Fruit fly (Drosophila melanogaster): ENCODE measurements around the gene Eip93F.

Gene Eip93F

dm6 chr3R:22041625-22042282 lies 92.8 kb downstream of the Eip93F start, which contains the start of gene how (continued):
- TF ChIP-seq CrebA (GFP tag; optimal IDR thresholded peaks at IDR 0.05; ENCODE audit: borderline replicate concordance): no peak
- no peak for TF ChIP-seq lola (GFP tag; optimal IDR thresholded peaks at IDR 0.05)
- no peak for TF ChIP-seq dmrt93B (GFP tag; optimal IDR thresholded peaks at IDR 0.05)
- peak; percentile 33 for TF ChIP-seq Dif (GFP tag; optimal IDR thresholded peaks at IDR 0.05; ENCODE audit: partially characterized antibody)
- TF ChIP-seq Mio (GFP tag; optimal IDR thresholded peaks at IDR 0.05): no peak
- no peak for TF ChIP-seq Rel (GFP tag; optimal IDR thresholded peaks at IDR 0.05)
- TF ChIP-seq Rel (tag; optimal IDR thresholded peaks at IDR 0.05): peak; percentile 72
- no peak for TF ChIP-seq sv (GFP tag; optimal IDR thresholded peaks at IDR 0.05)
- TF ChIP-seq fru (GFP tag; optimal IDR thresholded peaks at IDR 0.05): peak; percentile 8
- no peak for TF ChIP-seq OdsH (GFP tag; optimal IDR thresholded peaks at IDR 0.05)
- no peak for TF ChIP-seq CG32264 (GFP tag; optimal IDR thresholded peaks at IDR 0.05)

dm6 chr3R:22042283-22042875 lies 93.5 kb downstream of the Eip93F start:
- TF ChIP-seq Sp1 (GFP tag; optimal IDR thresholded peaks at IDR 0.05) (no peak), dl (GFP tag; optimal IDR thresholded peaks at IDR 0.05; ENCODE audit: insufficient read depth in 1 of 2, partially characterized antibody in 2 of 2) (peak; percentile 75 to 76), psq (GFP tag; optimal IDR thresholded peaks at IDR 0.05) (peak; percentile 82), Dif (GFP tag; optimal IDR thresholded peaks at IDR 0.05; ENCODE audit: partially characterized antibody) (peak; percentile 74), sage (GFP tag; optimal IDR thresholded peaks at IDR 0.05) (peak; percentile 52), tai (GFP tag; optimal IDR thresholded peaks at IDR 0.05) (no peak)

DNA sequence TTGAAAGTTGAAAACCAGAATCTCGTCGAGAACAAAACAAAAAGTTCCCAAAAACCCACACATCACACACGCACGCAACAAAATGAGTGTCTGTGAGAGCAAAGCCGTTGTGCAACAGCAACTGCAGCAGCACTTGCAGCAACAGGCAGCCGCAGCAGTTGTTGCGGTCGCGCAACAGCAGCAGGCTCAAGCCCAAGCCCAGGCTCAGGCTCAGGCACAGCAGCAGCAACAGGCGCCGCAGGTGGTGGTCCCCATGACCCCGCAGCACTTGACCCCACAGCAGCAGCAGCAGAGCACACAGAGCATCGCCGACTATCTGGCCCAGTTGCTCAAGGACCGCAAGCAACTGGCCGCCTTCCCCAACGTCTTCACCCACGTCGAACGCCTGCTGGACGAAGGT lies 94.1 kb downstream of the Eip93F start:
- TF ChIP-seq Dif (GFP tag; optimal IDR thresholded peaks at IDR 0.05; ENCODE audit: partially characterized antibody) (no peak), sage (GFP tag; optimal IDR thresholded peaks at IDR 0.05) (no peak), Sp1 (GFP tag; optimal IDR thresholded peaks at IDR 0.05) (no peak), HLH106 (tag; optimal IDR thresholded peaks at IDR 0.05) (no peak), Hnf4 (GFP tag; optimal IDR thresholded peaks at IDR 0.05) (no peak)

DNA sequence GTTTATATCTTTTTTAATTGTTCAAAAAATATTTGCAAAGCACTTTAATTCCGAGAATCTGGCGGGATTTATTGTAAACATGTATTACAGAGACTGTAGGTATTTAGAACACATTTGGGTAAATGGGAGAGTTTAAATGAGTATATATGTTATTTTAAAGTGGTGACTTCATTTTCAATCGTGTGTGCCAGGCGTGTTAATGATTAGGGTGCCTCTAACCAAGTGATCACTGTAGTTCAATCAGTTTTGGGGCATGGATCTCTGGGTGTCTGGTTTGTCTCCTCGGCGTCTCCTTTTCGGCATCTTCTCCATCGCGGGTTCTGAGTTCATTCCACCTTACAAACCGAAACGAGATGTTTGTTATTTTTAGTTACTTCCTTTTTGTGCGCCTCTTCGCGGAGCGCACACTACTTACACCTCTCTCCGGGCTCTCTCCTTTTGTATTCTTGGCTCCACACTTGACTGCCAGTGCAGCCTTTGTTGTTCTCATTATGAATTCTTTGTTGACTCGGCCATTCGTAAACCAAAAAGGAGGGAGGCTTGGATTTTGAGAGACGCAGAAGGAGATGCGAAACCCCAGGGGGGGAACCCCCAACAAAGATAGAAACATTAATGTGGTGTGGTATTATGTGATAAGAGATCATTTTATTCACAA lies 95.0 kb downstream of the Eip93F start:
- TF ChIP-seq brk (GFP tag; optimal IDR thresholded peaks at IDR 0.05): no peak
- peak; percentile 41 for TF ChIP-seq Hnf4 (GFP tag; optimal IDR thresholded peaks at IDR 0.05)
- peak; percentile 61 for TF ChIP-seq sage (GFP tag; optimal IDR thresholded peaks at IDR 0.05)
- peak; percentile 99 for TF ChIP-seq psq (GFP tag; optimal IDR thresholded peaks at IDR 0.05)
- TF ChIP-seq fru (GFP tag; optimal IDR thresholded peaks at IDR 0.05): peak; percentile 71
- peak; percentile 1 for TF ChIP-seq Rel (GFP tag; optimal IDR thresholded peaks at IDR 0.05)
- TF ChIP-seq Rel (tag; optimal IDR thresholded peaks at IDR 0.05): peak; percentile 96
- no peak for TF ChIP-seq N (GFP tag; optimal IDR thresholded peaks at IDR 0.05)
- TF ChIP-seq CrebA (GFP tag; optimal IDR thresholded peaks at IDR 0.05; ENCODE audit: borderline replicate concordance): no peak
- TF ChIP-seq foxo (GFP tag; optimal IDR thresholded peaks at IDR 0.05): peak in 1 of 2 experiments; percentile 10
- peak; percentile 83 for TF ChIP-seq jim (GFP tag; optimal IDR thresholded peaks at IDR 0.05)
- TF ChIP-seq usp (GFP tag; optimal IDR thresholded peaks at IDR 0.05): no peak
- TF ChIP-seq Jra (GFP tag; optimal IDR thresholded peaks at IDR 0.05): peak; percentile 59
- no peak for TF ChIP-seq lola (GFP tag; optimal IDR thresholded peaks at IDR 0.05)
- peak; percentile 51 to 57 for TF ChIP-seq dl (GFP tag; optimal IDR thresholded peaks at IDR 0.05; ENCODE audit: insufficient read depth in 1 of 2, partially characterized antibody in 2 of 2)
- no peak for TF ChIP-seq dmrt93B (GFP tag; optimal IDR thresholded peaks at IDR 0.05)
- TF ChIP-seq pan (optimal IDR thresholded peaks at IDR 0.05): no peak
- no peak for TF ChIP-seq Mio (GFP tag; optimal IDR thresholded peaks at IDR 0.05)
- TF ChIP-seq CG32264 (GFP tag; optimal IDR thresholded peaks at IDR 0.05): no peak
- TF ChIP-seq h (GFP tag; optimal IDR thresholded peaks at IDR 0.05): peak; percentile 43
- peak; percentile 31 for TF ChIP-seq Hr83 (GFP tag; optimal IDR thresholded peaks at IDR 0.05; ENCODE audit: poor library complexity, severe bottlenecking)
- peak; percentile 56 for TF ChIP-seq Dif (GFP tag; optimal IDR thresholded peaks at IDR 0.05; ENCODE audit: partially characterized antibody)
- peak; percentile 66 for TF ChIP-seq tai (GFP tag; optimal IDR thresholded peaks at IDR 0.05)
- TF ChIP-seq rgr (GFP tag; optimal IDR thresholded peaks at IDR 0.05): peak; percentile 21
- TF ChIP-seq br (GFP tag; optimal IDR thresholded peaks at IDR 0.05): peak; percentile 3
- TF ChIP-seq Vsx2 (GFP tag; optimal IDR thresholded peaks at IDR 0.05; ENCODE audit: partially characterized antibody): no peak
- TF ChIP-seq woc (GFP tag; optimal IDR thresholded peaks at IDR 0.05): peak; percentile 15
